Worm (Caenorhabditis elegans) whole organism, L2 larva: ENCODE measurements around the gene W03F8.4.

Experiments used
- ZK546.5 ChIP-seq: sonication (generic microtip); optimal IDR thresholded peaks from 2 replicates; lab custom pipeline; 2017; ENCODE audit warnings: missing biosample characterization, missing genetic modification characterization
- nhr-237 ChIP-seq: fragments of 150-350 bp; optimal IDR thresholded peaks from 2 replicates; lab custom pipeline; 2014; ENCODE audit warnings: missing biosample characterization, missing genetic modification characterization
- snpc-4 ChIP-seq: fragments of 150-350 bp; optimal IDR thresholded peaks from 2 replicates; lab custom pipeline; 2014; ENCODE audit warnings: missing biosample characterization, missing genetic modification characterization
- unc-39 ChIP-seq: fragments of 150-350 bp; optimal IDR thresholded peaks from 2 replicates; lab custom pipeline; 2014; ENCODE audit warnings: missing biosample characterization, missing genetic modification characterization

- TF ChIP-seq unc-39 (tag; lab: Kevin White, UChicago) (no peak), ZK546.5 (tag; lab: Kevin White, UChicago) (no peak), nhr-237 (tag; lab: Kevin White, UChicago) (no peak), snpc-4 (tag; lab: Kevin White, UChicago) (no peak)
These were observed 44.7 kb upstream of the W03F8.4 start for ce11 chrIV:5139189-5139588.
